Worm (Caenorhabditis elegans) whole organism, L3 larva: Measurements from ENCODE around the gene fbxa-65.

Experiments
- ZK546.5 ChIP-seq: sonication (generic microtip); optimal IDR thresholded peaks from 2 replicates; lab custom pipeline; 2017; ENCODE audit warnings: missing biosample characterization, missing genetic modification characterization
- ama-1 ChIP-seq: fragments of 150-350 bp; optimal IDR thresholded peaks from 2 replicates; lab custom pipeline; 2018
- ceh-16 ChIP-seq: sonication (generic microtip); optimal IDR thresholded peaks from 2 replicates; lab custom pipeline; 2017; ENCODE audit warnings: missing biosample characterization, missing genetic modification characterization
- ceh-28 ChIP-seq: fragments of 150-350 bp; optimal IDR thresholded peaks from 2 replicates; lab custom pipeline; 2014; ENCODE audit warnings: missing biosample characterization, missing genetic modification reagents, missing genetic modification characterization
- ceh-82 ChIP-seq: fragments of 150-350 bp; optimal IDR thresholded peaks from 2 replicates; lab custom pipeline; 2014; ENCODE audit warnings: missing biosample characterization, missing genetic modification characterization
- ceh-9 ChIP-seq: sonication (generic microtip); optimal IDR thresholded peaks from 2 replicates; lab custom pipeline; 2018; ENCODE audit warnings: missing biosample characterization, missing genetic modification characterization
- daf-12 ChIP-seq: fragments of 150-350 bp; optimal IDR thresholded peaks from 2 replicates; lab custom pipeline; 2014; ENCODE audit warnings: missing biosample characterization, missing genetic modification reagents, missing genetic modification characterization
- egl-5 ChIP-seq: fragments of 150-350 bp; optimal IDR thresholded peaks from 2 replicates; lab custom pipeline; 2017; ENCODE audit warnings: missing biosample characterization, missing genetic modification reagents, missing genetic modification characterization, inconsistent platforms
- elt-1 ChIP-seq: fragments of 150-350 bp; optimal IDR thresholded peaks from 2 replicates; lab custom pipeline; 2014; ENCODE audit warnings: missing biosample characterization, missing genetic modification characterization
- elt-2 ChIP-seq: sonication (generic microtip); optimal IDR thresholded peaks from 2 replicates; lab custom pipeline; 2016; ENCODE audit warnings: missing genetic modification reagents, mild to moderate bottlenecking, missing genetic modification characterization, missing compliant biosample characterization
- elt-3 ChIP-seq, 3 experiments: fragments of 150-350 bp in 1 of 3; sonication (generic microtip) in 2 of 3; optimal IDR thresholded peaks; 2 replicates in 2 of 3; 4 replicates in 1 of 3; lab custom pipeline; 2014 to 2017; ENCODE audit warnings: missing biosample characterization in 3 of 3, missing genetic modification characterization in 3 of 3
- eor-1 ChIP-seq, 2 experiments: fragments of 150-350 bp; optimal IDR thresholded peaks; 2 replicates each; lab custom pipeline; 2014 to 2018; ENCODE audit warnings: missing biosample characterization in 2 of 2, missing genetic modification characterization in 2 of 2
- fkh-10 ChIP-seq: sonication (generic microtip); optimal IDR thresholded peaks from 2 replicates; lab custom pipeline; 2017; ENCODE audit warnings: missing biosample characterization, missing genetic modification reagents, missing genetic modification characterization
- fos-1 ChIP-seq: fragments of 150-350 bp; optimal IDR thresholded peaks from 2 replicates; lab custom pipeline; 2014; ENCODE audit warnings: missing biosample characterization, missing genetic modification characterization
- jun-1 ChIP-seq: fragments of 150-350 bp; optimal IDR thresholded peaks from 2 replicates; lab custom pipeline; 2014; ENCODE audit warnings: missing biosample characterization, missing genetic modification reagents, missing genetic modification characterization
- lin-15B ChIP-seq: fragments of 150-350 bp; optimal IDR thresholded peaks from 2 replicates; lab custom pipeline; 2014; ENCODE audit warnings: missing biosample characterization, missing genetic modification characterization
- lsy-12 ChIP-seq: sonication (generic microtip); optimal IDR thresholded peaks from 2 replicates; lab custom pipeline; 2016; ENCODE audit warnings: mild to moderate bottlenecking, missing genetic modification characterization, missing compliant biosample characterization
- mdl-1 ChIP-seq: fragments of 150-350 bp; optimal IDR thresholded peaks from 2 replicates; lab custom pipeline; 2014; ENCODE audit warnings: missing biosample characterization, missing genetic modification characterization
- mml-1 ChIP-seq: fragments of 150-350 bp; sonication (generic microtip); optimal IDR thresholded peaks from 3 replicates; lab custom pipeline; 2014; ENCODE audit warnings: missing biosample characterization, missing genetic modification characterization
- nhr-11 ChIP-seq: fragments of 150-350 bp; optimal IDR thresholded peaks from 2 replicates; lab custom pipeline; 2014; ENCODE audit warnings: missing biosample characterization, missing genetic modification characterization
- nhr-12 ChIP-seq: fragments of 150-350 bp; optimal IDR thresholded peaks from 2 replicates; lab custom pipeline; 2014; ENCODE audit warnings: missing biosample characterization, missing genetic modification characterization
- nhr-23 ChIP-seq: fragments of 150-350 bp; optimal IDR thresholded peaks from 2 replicates; lab custom pipeline; 2014; ENCODE audit warnings: missing biosample characterization, missing genetic modification reagents, missing genetic modification characterization
- nhr-237 ChIP-seq: fragments of 150-350 bp; optimal IDR thresholded peaks from 2 replicates; lab custom pipeline; 2014; ENCODE audit warnings: missing biosample characterization, missing genetic modification characterization
- nhr-25 ChIP-seq: sonication (generic microtip); optimal IDR thresholded peaks from 2 replicates; lab custom pipeline; 2017; ENCODE audit warnings: missing biosample characterization, missing genetic modification characterization
- nhr-28 ChIP-seq: fragments of 150-350 bp; optimal IDR thresholded peaks from 2 replicates; lab custom pipeline; 2014; ENCODE audit warnings: missing biosample characterization, missing genetic modification characterization
- nhr-67 ChIP-seq: fragments of 150-350 bp; optimal IDR thresholded peaks from 2 replicates; lab custom pipeline; 2014; ENCODE audit warnings: missing biosample characterization, missing genetic modification characterization
- nhr-76 ChIP-seq: fragments of 150-350 bp; sonication (generic microtip); optimal IDR thresholded peaks from 5 replicates; lab custom pipeline; 2014; ENCODE audit warnings: missing biosample characterization, missing genetic modification characterization
- nhr-77 ChIP-seq: fragments of 150-350 bp; optimal IDR thresholded peaks from 2 replicates; lab custom pipeline; 2014; ENCODE audit warnings: missing biosample characterization, missing genetic modification characterization
- pha-4 ChIP-seq: fragments of 150-350 bp; optimal IDR thresholded peaks from 2 replicates; lab custom pipeline; 2014; ENCODE audit warnings: missing biosample characterization, missing genetic modification reagents, missing genetic modification characterization
- skn-1 ChIP-seq: fragments of 150-350 bp; optimal IDR thresholded peaks from 2 replicates; lab custom pipeline; 2014; ENCODE audit warnings: missing biosample characterization, missing genetic modification characterization
- snpc-4 ChIP-seq: fragments of 150-350 bp; optimal IDR thresholded peaks from 2 replicates; lab custom pipeline; 2014; ENCODE audit warnings: missing biosample characterization, missing genetic modification characterization
- tbx-2 ChIP-seq: sonication (generic microtip); optimal IDR thresholded peaks from 2 replicates; lab custom pipeline; 2016; ENCODE audit warnings: mild to moderate bottlenecking, missing genetic modification characterization, missing compliant biosample characterization
- zag-1 ChIP-seq: fragments of 150-350 bp; optimal IDR thresholded peaks from 2 replicates; lab custom pipeline; 2014; ENCODE audit warnings: missing biosample characterization, missing genetic modification characterization
- ztf-11 ChIP-seq: fragments of 150-350 bp; optimal IDR thresholded peaks from 2 replicates; lab custom pipeline; 2014; ENCODE audit warnings: missing biosample characterization, missing genetic modification characterization

Gene fbxa-65

DNA sequence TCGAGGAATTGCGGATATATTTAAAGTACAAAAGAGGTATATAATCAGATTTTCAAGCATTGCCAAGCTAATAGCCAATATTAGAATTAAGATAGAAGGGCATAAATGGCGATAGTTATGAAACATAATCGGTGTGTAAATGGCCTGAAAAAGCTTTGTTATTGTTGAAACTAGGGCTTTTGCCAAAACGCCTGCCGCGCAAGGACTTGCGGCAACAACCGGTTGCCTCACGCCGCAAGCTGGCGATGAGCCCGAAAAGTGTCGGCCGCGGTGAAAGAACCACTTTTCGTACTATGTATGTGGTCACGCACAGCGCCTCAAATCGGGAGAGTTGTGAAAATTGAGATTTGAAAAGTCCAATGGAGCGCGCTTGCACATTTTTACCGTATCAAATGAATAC lies 46.8 kb downstream of the fbxa-65 start:
- no peak for TF ChIP-seq fkh-10 (GFP tag; lab: Kevin White, UChicago)
- no peak for TF ChIP-seq skn-1
- TF ChIP-seq nhr-76 (tag; lab: Kevin White, UChicago), result no peak
- TF ChIP-seq nhr-12, result no peak
- no peak for TF ChIP-seq mdl-1 (tag; lab: Kevin White, UChicago)
- no peak for TF ChIP-seq ceh-28 (tag; lab: Kevin White, UChicago)
- TF ChIP-seq ceh-16, result no peak
- no peak for TF ChIP-seq ZK546.5 (tag; lab: Kevin White, UChicago)
- no peak for TF ChIP-seq nhr-67 (tag; lab: Kevin White, UChicago)
- no peak for TF ChIP-seq ceh-82
- no peak for TF ChIP-seq elt-2 (tag; lab: Kevin White, UChicago)
- no peak for TF ChIP-seq nhr-77 (tag; lab: Kevin White, UChicago)
- TF ChIP-seq eor-1 (tag; optimal IDR thresholded peaks at IDR 0.05; lab: Kevin White, UChicago), result no peak
- no peak for TF ChIP-seq jun-1
- TF ChIP-seq lsy-12 (tag; lab: Kevin White, UChicago), result no peak
- TF ChIP-seq pha-4, result no peak

DNA sequence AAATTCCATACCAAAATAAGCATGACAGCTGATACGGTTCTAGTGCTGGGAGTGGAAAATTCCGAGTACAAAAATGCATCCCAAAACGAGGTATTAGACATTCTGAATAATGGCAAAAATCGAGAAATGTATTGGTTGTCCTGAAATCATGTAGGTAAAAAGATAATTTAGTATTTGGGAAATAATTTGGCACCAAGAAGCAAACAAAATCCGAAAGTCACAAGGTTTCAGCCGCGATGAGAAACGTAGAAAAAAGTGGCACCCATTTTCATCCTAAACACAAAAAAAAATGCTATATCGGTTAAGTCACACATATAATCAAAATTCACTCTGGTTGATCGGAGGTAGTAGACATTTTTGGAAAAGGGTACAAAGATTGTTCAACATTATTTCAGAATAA lies 48.5 kb downstream of the fbxa-65 start, which contains the start of gene srx-122:
TSS of gene srx-122 (minus strand) at position 101 of the 400 bp plus-strand sequence.
- TF ChIP-seq eor-1 (tag; optimal IDR thresholded peaks at IDR 0.05; lab: Kevin White, UChicago) (no peak), nhr-11 (tag; lab: Kevin White, UChicago) (no peak), elt-1 (tag; lab: Kevin White, UChicago) (no peak), zag-1 (tag; lab: Kevin White, UChicago) (no peak), snpc-4 (tag; lab: Kevin White, UChicago) (no peak), nhr-77 (tag; lab: Kevin White, UChicago) (no peak), nhr-23 (tag; lab: Kevin White, UChicago) (no peak), lsy-12 (tag; lab: Kevin White, UChicago) (no peak), nhr-28 (tag; lab: Kevin White, UChicago) (no peak), ztf-11 (no peak), tbx-2 (no peak), egl-5 (tag; lab: Kevin White, UChicago) (no peak), nhr-67 (tag; lab: Kevin White, UChicago) (no peak), mdl-1 (tag; lab: Kevin White, UChicago) (no peak), ama-1 (lab: Kevin White, UChicago) (no peak), daf-12 (tag; lab: Kevin White, UChicago) (no peak), ceh-16 (no peak), pha-4 (no peak)

DNA sequence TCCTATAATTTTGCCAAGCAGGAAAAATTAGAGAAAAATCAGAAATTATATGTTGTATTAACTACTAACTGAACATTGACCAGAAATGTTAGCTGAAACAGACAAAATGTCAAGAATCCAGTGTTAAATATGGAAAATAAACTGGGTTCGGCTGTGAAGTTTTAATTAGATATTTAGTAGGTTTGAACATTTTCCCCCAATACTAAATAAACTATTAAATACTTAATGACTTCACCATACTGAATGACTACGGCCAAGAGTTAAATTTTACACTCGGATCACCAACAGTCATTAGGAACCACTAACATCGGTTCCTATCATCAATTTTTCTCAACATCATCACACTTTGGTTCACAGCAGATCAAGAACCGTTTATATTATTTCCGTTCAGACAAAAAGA lies 50.9 kb downstream of the fbxa-65 start:
- TF ChIP-seq nhr-25 (no peak), nhr-28 (tag; lab: Kevin White, UChicago) (no peak), skn-1 (no peak), mdl-1 (tag; lab: Kevin White, UChicago) (no peak), ceh-9 (tag; lab: Kevin White, UChicago) (no peak), eor-1 (tag; optimal IDR thresholded peaks at IDR 0.05; lab: Kevin White, UChicago) (no peak), ceh-28 (tag; lab: Kevin White, UChicago) (no peak), lin-15B (tag; lab: Kevin White, UChicago) (no peak), zag-1 (tag; lab: Kevin White, UChicago) (no peak), ceh-16 (no peak), elt-1 (tag; lab: Kevin White, UChicago) (no peak), mml-1 (tag; lab: Kevin White, UChicago) (no peak), fos-1 (tag; lab: Kevin White, UChicago) (no peak), snpc-4 (tag; lab: Kevin White, UChicago) (no peak), egl-5 (tag; lab: Kevin White, UChicago) (no peak), nhr-237 (no peak), nhr-23 (tag; lab: Kevin White, UChicago) (no peak), elt-3 (tag; optimal IDR thresholded peaks at IDR 0.05; lab: Kevin White, UChicago) (no peak), nhr-77 (tag; lab: Kevin White, UChicago) (no peak)
